Worm (Caenorhabditis elegans) whole organism, late embryonic: ENCODE data around the gene R08E3.3.

Experiments
- C38D4.7 ChIP-seq: fragments of 200-800 bp; sonication (Bioruptor generic); optimal IDR thresholded peaks from 2 replicates; lab custom pipeline; 2018; ENCODE audit warnings: mild to moderate bottlenecking, missing genetic modification characterization, moderate library complexity, missing compliant biosample characterization
- K02D7.2 ChIP-seq: sonication (generic microtip); optimal IDR thresholded peaks from 2 replicates; lab custom pipeline; 2017; ENCODE audit warnings: mild to moderate bottlenecking, missing genetic modification characterization, missing compliant biosample characterization
- K09A11.1 ChIP-seq: sonication (generic microtip); optimal IDR thresholded peaks from 2 replicates; lab custom pipeline; 2017; ENCODE audit warnings: antibody characterized with exemption, mild to moderate bottlenecking, missing genetic modification characterization, missing compliant biosample characterization; ENCODE audit not compliant: insufficient read depth
- T23F11.4 ChIP-seq: fragments of 200-800 bp; sonication (Bioruptor generic); optimal IDR thresholded peaks from 2 replicates; lab custom pipeline; 2018; ENCODE audit warnings: mild to moderate bottlenecking, missing genetic modification characterization, missing compliant biosample characterization
- ceh-18 ChIP-seq: sonication (generic microtip); optimal IDR thresholded peaks from 2 replicates; lab custom pipeline; 2016; ENCODE audit warnings: missing genetic modification characterization, missing compliant biosample characterization
- ceh-30 ChIP-seq: fragments of 150-350 bp; optimal IDR thresholded peaks from 2 replicates; lab custom pipeline; 2014; ENCODE audit warnings: missing biosample characterization, missing genetic modification characterization
- ceh-31 ChIP-seq: sonication (generic microtip); optimal IDR thresholded peaks from 2 replicates; lab custom pipeline; 2016; ENCODE audit warnings: missing genetic modification characterization, missing compliant biosample characterization
- ceh-45 ChIP-seq: fragments of 200-800 bp; sonication (Bioruptor generic); IDR thresholded peaks from 2 replicates; pipeline ENCODE4 v1.3.6; 2022; ENCODE audit warnings: missing genetic modification reagents, missing genetic modification characterization, missing compliant biosample characterization
- dve-1 ChIP-seq: sonication (generic microtip); optimal IDR thresholded peaks from 2 replicates; lab custom pipeline; 2017; ENCODE audit warnings: antibody characterized with exemption, mild to moderate bottlenecking, missing genetic modification characterization, missing compliant biosample characterization
- elt-2 ChIP-seq: sonication (generic microtip); optimal IDR thresholded peaks from 2 replicates; lab custom pipeline; 2016; ENCODE audit warnings: missing genetic modification reagents, missing genetic modification characterization, missing compliant biosample characterization
- elt-4 ChIP-seq: sonication (generic microtip); optimal IDR thresholded peaks from 2 replicates; lab custom pipeline; 2016; ENCODE audit warnings: missing genetic modification characterization, missing compliant biosample characterization
- ets-4 ChIP-seq: sonication (generic microtip); optimal IDR thresholded peaks from 2 replicates; lab custom pipeline; 2016; ENCODE audit warnings: missing genetic modification characterization, missing compliant biosample characterization
- eyg-1 ChIP-seq: sonication (generic microtip); optimal IDR thresholded peaks from 2 replicates; lab custom pipeline; 2016; ENCODE audit warnings: missing genotype, missing genetic modification characterization, missing compliant biosample characterization
- fkh-10 ChIP-seq: fragments of 150-350 bp; optimal IDR thresholded peaks from 2 replicates; lab custom pipeline; 2014; ENCODE audit warnings: missing biosample characterization, missing genetic modification reagents, missing genetic modification characterization
- fkh-6 ChIP-seq: sonication (generic microtip); optimal IDR thresholded peaks from 2 replicates; lab custom pipeline; 2016; ENCODE audit warnings: missing genetic modification characterization, missing compliant biosample characterization
- hlh-13 ChIP-seq: fragments of 200-800 bp; sonication (Bioruptor generic); optimal IDR thresholded peaks from 2 replicates; lab custom pipeline; 2018; ENCODE audit warnings: mild to moderate bottlenecking, missing genetic modification characterization, missing compliant biosample characterization
- hlh-15 ChIP-seq: sonication (generic microtip); optimal IDR thresholded peaks from 2 replicates; lab custom pipeline; 2016; ENCODE audit warnings: missing genetic modification characterization, missing compliant biosample characterization
- hlh-30 ChIP-seq: sonication (generic microtip); optimal IDR thresholded peaks from 2 replicates; lab custom pipeline; 2017; ENCODE audit warnings: antibody characterized with exemption, missing genetic modification characterization, missing compliant biosample characterization; ENCODE audit not compliant: insufficient read depth
- lin-11 ChIP-seq: fragments of 200-800 bp; sonication (Bioruptor generic); optimal IDR thresholded peaks from 2 replicates; lab custom pipeline; 2018; ENCODE audit warnings: mild to moderate bottlenecking, missing genetic modification characterization, missing compliant biosample characterization
- madf-2 ChIP-seq: sonication (generic microtip); optimal IDR thresholded peaks from 2 replicates; lab custom pipeline; 2017; ENCODE audit warnings: missing genetic modification characterization, missing compliant biosample characterization
- mec-3 ChIP-seq: sonication (generic microtip); optimal IDR thresholded peaks from 2 replicates; lab custom pipeline; 2016; ENCODE audit warnings: borderline replicate concordance, missing genetic modification characterization, missing compliant biosample characterization
- nhr-232 ChIP-seq: sonication (generic microtip); optimal IDR thresholded peaks from 2 replicates; lab custom pipeline; 2016; ENCODE audit warnings: missing genetic modification characterization, missing compliant biosample characterization
- pag-3 ChIP-seq: sonication (generic microtip); optimal IDR thresholded peaks from 2 replicates; lab custom pipeline; 2016; ENCODE audit warnings: missing compliant biosample characterization, missing genetic modification characterization, borderline replicate concordance
- pat-9 ChIP-seq: fragments of 200-800 bp; sonication (Bioruptor generic); optimal IDR thresholded peaks from 2 replicates; lab custom pipeline; 2018; ENCODE audit warnings: mild to moderate bottlenecking, missing genetic modification characterization, moderate library complexity, missing compliant biosample characterization
- pqm-1 ChIP-seq: sonication (generic microtip); optimal IDR thresholded peaks from 2 replicates; lab custom pipeline; 2016; ENCODE audit warnings: missing genetic modification characterization, missing compliant biosample characterization
- rnt-1 ChIP-seq: sonication (generic microtip); optimal IDR thresholded peaks from 2 replicates; lab custom pipeline; 2016; ENCODE audit warnings: missing genetic modification characterization, missing compliant biosample characterization
- sdc-2 ChIP-seq: sonication (generic microtip); optimal IDR thresholded peaks from 2 replicates; lab custom pipeline; 2016; ENCODE audit warnings: missing genotype, missing genetic modification characterization, missing compliant biosample characterization
- sox-2 ChIP-seq: fragments of 200-800 bp; sonication (Bioruptor generic); IDR thresholded peaks from 2 replicates; pipeline ENCODE4 v1.3.6; 2022; ENCODE audit warnings: missing genetic modification reagents, missing genetic modification characterization, missing compliant biosample characterization
- sox-4 ChIP-seq: sonication (generic microtip); optimal IDR thresholded peaks from 2 replicates; lab custom pipeline; 2017; ENCODE audit warnings: mild to moderate bottlenecking, missing genetic modification characterization, inconsistent platforms, missing compliant biosample characterization
- syd-9 ChIP-seq: sonication (generic microtip); optimal IDR thresholded peaks from 2 replicates; lab custom pipeline; 2016; ENCODE audit warnings: mild to moderate bottlenecking, missing genetic modification characterization, moderate library complexity, missing compliant biosample characterization
- tbx-2 ChIP-seq: sonication (generic microtip); optimal IDR thresholded peaks from 2 replicates; lab custom pipeline; 2016; ENCODE audit warnings: missing genetic modification characterization, missing compliant biosample characterization
- unc-42 ChIP-seq: sonication (generic microtip); optimal IDR thresholded peaks from 2 replicates; lab custom pipeline; 2016; ENCODE audit warnings: missing genotype, missing genetic modification characterization, missing compliant biosample characterization
- unc-55 ChIP-seq: sonication (generic microtip); optimal IDR thresholded peaks from 2 replicates; lab custom pipeline; 2017; ENCODE audit warnings: missing biosample characterization, missing genetic modification reagents, missing genetic modification characterization
- unc-86 ChIP-seq: sonication (generic microtip); optimal IDR thresholded peaks from 2 replicates; lab custom pipeline; 2016; ENCODE audit warnings: missing genetic modification characterization, missing compliant biosample characterization
- zip-5 ChIP-seq: sonication (generic microtip); optimal IDR thresholded peaks from 2 replicates; lab custom pipeline; 2016; ENCODE audit warnings: missing genetic modification characterization, missing compliant biosample characterization
- ztf-16 ChIP-seq: sonication (generic microtip); optimal IDR thresholded peaks from 2 replicates; lab custom pipeline; 2017; ENCODE audit warnings: missing genetic modification characterization, missing compliant biosample characterization

The R08E3.3 gene

ce11 chrX:4853060-4853459 lies 34.7 kb downstream of the R08E3.3 start, which contains the start of gene F39C12.1 (continued):
- TF ChIP-seq lin-11 (tag; lab: Kevin White, UChicago) (no peak), ztf-16 (tag; lab: Kevin White, UChicago) (no peak), ceh-30 (tag; lab: Kevin White, UChicago) (no peak), elt-2 (tag; lab: Kevin White, UChicago) (no peak)

ce11 chrX:4859582-4860095 lies 41.2 kb downstream of the R08E3.3 start, which contains the start of gene add-1:
add-1 (minus strand) TSS chrX:4860045.
- TF ChIP-seq pag-3 (no peak), unc-42 (tag; lab: Kevin White, UChicago) (peak; percentile 47), ceh-45 (GFP tag; lab: Robert Waterston, UW) (no peak), hlh-30 (tag; lab: Kevin White, UChicago) (no peak)

- no peak for TF ChIP-seq unc-55 (GFP tag; lab: Kevin White, UChicago)
- TF ChIP-seq madf-2: no peak
- no peak for TF ChIP-seq hlh-13 (GFP tag; lab: Kevin White, UChicago)
- TF ChIP-seq eyg-1 (tag; lab: Kevin White, UChicago): no peak
- no peak for TF ChIP-seq syd-9 (tag; lab: Kevin White, UChicago)
- no peak for TF ChIP-seq pat-9 (tag; lab: Kevin White, UChicago)
- no peak for TF ChIP-seq hlh-15 (tag; lab: Kevin White, UChicago)
- no peak for TF ChIP-seq dve-1 (tag; lab: Kevin White, UChicago)
- no peak for TF ChIP-seq C38D4.7 (GFP tag; lab: Kevin White, UChicago)
- TF ChIP-seq nhr-232: no peak
- TF ChIP-seq zip-5: no peak
- TF ChIP-seq elt-4: no peak
- TF ChIP-seq pag-3: no peak
- no peak for TF ChIP-seq sdc-2 (tag; lab: Kevin White, UChicago)
- TF ChIP-seq ceh-30 (tag; lab: Kevin White, UChicago): no peak
- no peak for TF ChIP-seq ceh-18 (tag; lab: Kevin White, UChicago)
Measured at ce11 chrX:4861413-4861812, 43.0 kb downstream of the R08E3.3 start.

ce11 chrX:4862062-4862461 lies 43.7 kb downstream of the R08E3.3 start:
- TF ChIP-seq tbx-2 (tag; lab: Kevin White, UChicago): no peak
- no peak for TF ChIP-seq T23F11.4
- no peak for TF ChIP-seq sox-2
- TF ChIP-seq ets-4 (tag; lab: Kevin White, UChicago): no peak
- no peak for TF ChIP-seq pat-9 (tag; lab: Kevin White, UChicago)
- no peak for TF ChIP-seq sox-4 (tag; lab: Kevin White, UChicago)
- TF ChIP-seq, all 69 proteins: peak for 0

- no peak for TF ChIP-seq ceh-31 (tag; lab: Kevin White, UChicago)
Measured at ce11 chrX:4864214-4864613, 45.8 kb downstream of the R08E3.3 start.

ce11 chrX:4865798-4866197 lies 47.4 kb downstream of the R08E3.3 start, which contains the start of gene ntc-1:
ntc-1 (plus strand) TSS chrX:4866098.
- TF ChIP-seq fkh-10 (GFP tag; lab: Kevin White, UChicago) (no peak), sdc-2 (tag; lab: Kevin White, UChicago) (no peak), mec-3 (tag; lab: Kevin White, UChicago) (no peak), fkh-6 (tag; lab: Kevin White, UChicago) (no peak), elt-2 (tag; lab: Kevin White, UChicago) (no peak), unc-55 (GFP tag; lab: Kevin White, UChicago) (no peak), rnt-1 (tag; lab: Kevin White, UChicago) (no peak), K09A11.1 (tag; lab: Kevin White, UChicago) (no peak), unc-86 (tag; lab: Kevin White, UChicago) (no peak), elt-4 (no peak), unc-42 (tag; lab: Kevin White, UChicago) (no peak), madf-2 (no peak), T23F11.4 (no peak), pqm-1 (tag; lab: Kevin White, UChicago) (no peak), K02D7.2 (no peak)
